Fruit fly (Drosophila melanogaster) whole organism, prepupa: Measurements from ENCODE around the gene Rpn7.

Experiments
- Blimp-1 ChIP-seq: fragments of 200-800 bp; sonication (Bioruptor generic); optimal IDR thresholded peaks from 3 replicates; lab custom pipeline; 2017; ENCODE audit warnings: missing biosample characterization, missing genetic modification characterization, mild to moderate bottlenecking, moderate library complexity, missing genetic modification reagents
- CG11294 ChIP-seq: fragments of 200-800 bp; sonication (Bioruptor generic); IDR thresholded peaks from 2 replicates; pipeline ENCODE4 v1.3.6; 2022; ENCODE audit warnings: missing biosample characterization, missing genetic modification characterization
- CG8319 ChIP-seq: fragments of 200-800 bp; sonication (Bioruptor generic); optimal IDR thresholded peaks from 3 replicates; lab custom pipeline; 2016; ENCODE audit warnings: missing biosample characterization, missing genetic modification characterization
- Eip93F ChIP-seq: fragments of 200-800 bp; sonication (Bioruptor generic); optimal IDR thresholded peaks from 2 replicates; lab custom pipeline; 2016; ENCODE audit warnings: missing biosample characterization, mild to moderate bottlenecking, missing genetic modification characterization
- Gug ChIP-seq: fragments of 200-800 bp; sonication (Bioruptor generic); IDR thresholded peaks from 2 replicates; pipeline ENCODE4 v1.3.6; 2022; ENCODE audit warnings: missing biosample characterization, missing genetic modification characterization
- Hr4 ChIP-seq: fragments of 200-800 bp; sonication (Bioruptor generic); optimal IDR thresholded peaks from 3 replicates; lab custom pipeline; 2016; ENCODE audit warnings: missing biosample characterization, missing genetic modification characterization
- Lpt ChIP-seq: fragments of 200-800 bp; sonication (Bioruptor generic); optimal IDR thresholded peaks from 3 replicates; lab custom pipeline; 2016; ENCODE audit warnings: missing biosample characterization, missing genetic modification characterization
- Sox102F ChIP-seq: fragments of 200-800 bp; sonication (Bioruptor generic); optimal IDR thresholded peaks from 2 replicates; lab custom pipeline; 2016; ENCODE audit warnings: missing biosample characterization, mild to moderate bottlenecking, missing genetic modification characterization
- Sox14 ChIP-seq: fragments of 200-800 bp; sonication (Bioruptor generic); optimal IDR thresholded peaks from 3 replicates; lab custom pipeline; 2016; ENCODE audit warnings: missing biosample characterization, missing genetic modification characterization
- acj6 ChIP-seq: fragments of 200-800 bp; sonication (Bioruptor generic); optimal IDR thresholded peaks from 3 replicates; lab custom pipeline; 2016; ENCODE audit warnings: missing biosample characterization, missing genetic modification characterization
- eg ChIP-seq: fragments of 200-800 bp; sonication (Bioruptor generic); IDR thresholded peaks from 3 replicates; pipeline ENCODE4 v1.3.6; 2022; ENCODE audit warnings: missing biosample characterization, missing genetic modification characterization

dm6 chr3R:22487037-22487492, 25.2 kb upstream of the Rpn7 start, which contains the start of gene Pfdn5:
- TF ChIP-seq eg (GFP tag; lab: Robert Waterston, UW), result no peak
- TF ChIP-seq Sox14 (GFP tag; lab: Kevin White, UChicago), result no peak
- TF ChIP-seq Sox102F (GFP tag; lab: Kevin White, UChicago), result no peak
- no peak for TF ChIP-seq Blimp-1 (GFP tag; lab: Kevin White, UChicago)
- TF ChIP-seq Lpt, result no peak
- TF ChIP-seq CG11294 (GFP tag; lab: Robert Waterston, UW), result no peak
- no peak for TF ChIP-seq CG8319 (GFP tag; lab: Kevin White, UChicago)
- no peak for TF ChIP-seq Gug
- no peak for TF ChIP-seq acj6 (GFP tag; lab: Kevin White, UChicago)
- TF ChIP-seq Eip93F (GFP tag; lab: Kevin White, UChicago), result no peak
- TF ChIP-seq Hr4 (GFP tag; lab: Kevin White, UChicago), result no peak
